Worm (Caenorhabditis elegans) whole organism, early embryonic: Measurements from ENCODE around the gene hsp-4.

Source experiments
- F13C5.2 ChIP-seq: sonication (generic microtip); optimal IDR thresholded peaks from 2 replicates; lab custom pipeline; 2017; ENCODE audit warnings: mild to moderate bottlenecking, missing genetic modification characterization, inconsistent platforms, missing compliant biosample characterization
- aly-1 ChIP-seq: sonication (generic microtip); optimal IDR thresholded peaks from 2 replicates; lab custom pipeline; 2016; ENCODE audit warnings: missing genetic modification characterization, missing compliant biosample characterization
- ama-1 ChIP-seq: fragments of 150-350 bp; optimal IDR thresholded peaks from 2 replicates; lab custom pipeline; 2014
- ceh-36 ChIP-seq: sonication (generic microtip); optimal IDR thresholded peaks from 2 replicates; lab custom pipeline; 2016; ENCODE audit warnings: missing genetic modification characterization, inconsistent platforms, missing compliant biosample characterization
- hmbx-1 ChIP-seq: sonication (generic microtip); optimal IDR thresholded peaks from 2 replicates; lab custom pipeline; 2016; ENCODE audit warnings: mild to moderate bottlenecking, missing genetic modification characterization, missing compliant biosample characterization
- scrt-1 ChIP-seq: fragments of 200-800 bp; sonication (Bioruptor generic); IDR thresholded peaks from 2 replicates; pipeline ENCODE4 v1.3.6; 2022; ENCODE audit warnings: missing genetic modification characterization, missing compliant biosample characterization
- sea-1 ChIP-seq: fragments of 200-800 bp; sonication (Bioruptor generic); conservative IDR thresholded peaks from 2 replicates; pipeline ENCODE4 v1.3.6; 2022; ENCODE audit warnings: missing genetic modification characterization, missing compliant biosample characterization

ce11 chrII:7397273-7397840 lies 44.9 kb upstream of the hsp-4 start:
- TF ChIP-seq hmbx-1 = no peak
- TF ChIP-seq ceh-36 (tag; lab: Kevin White, UChicago) = no peak
- no peak for TF ChIP-seq ama-1 (lab: Kevin White, UChicago)
- no peak for TF ChIP-seq sea-1 (GFP tag; lab: Robert Waterston, UW)
- TF ChIP-seq aly-1 (tag; lab: Kevin White, UChicago) = no peak
- TF ChIP-seq scrt-1 (GFP tag; lab: Robert Waterston, UW) = no peak
- no peak for TF ChIP-seq F13C5.2 (tag; lab: Kevin White, UChicago)
